Worm (Caenorhabditis elegans) whole organism, L1 larva: ENCODE measurements around the gene F39F10.5.

ENCODE experiments used
- C04F5.9 ChIP-seq: sonication (generic microtip); optimal IDR thresholded peaks from 2 replicates; lab custom pipeline; 2016; ENCODE audit warnings: missing genetic modification characterization, missing compliant biosample characterization
- C16A3.4 ChIP-seq: fragments of 150-350 bp; optimal IDR thresholded peaks from 2 replicates; lab custom pipeline; 2014; ENCODE audit warnings: missing biosample characterization, missing genetic modification characterization
- C34B4.2 ChIP-seq: sonication (generic microtip); optimal IDR thresholded peaks from 2 replicates; lab custom pipeline; 2017; ENCODE audit warnings: mild to moderate bottlenecking, missing genetic modification characterization, missing compliant biosample characterization
- aly-2 ChIP-seq: fragments of 150-350 bp; optimal IDR thresholded peaks from 2 replicates; lab custom pipeline; 2014; ENCODE audit warnings: missing biosample characterization, missing genetic modification characterization
- blmp-1 ChIP-seq: fragments of 150-350 bp; optimal IDR thresholded peaks from 2 replicates; lab custom pipeline; 2014; ENCODE audit warnings: missing biosample characterization, missing genetic modification characterization
- ceh-63 ChIP-seq: fragments of 200-800 bp; sonication (Bioruptor generic); optimal IDR thresholded peaks from 2 replicates; lab custom pipeline; 2018; ENCODE audit warnings: mild to moderate bottlenecking, missing genetic modification characterization, missing compliant biosample characterization
- ceh-8 ChIP-seq: fragments of 200-800 bp; sonication (Bioruptor generic); optimal IDR thresholded peaks from 2 replicates; lab custom pipeline; 2018; ENCODE audit warnings: mild to moderate bottlenecking, missing genetic modification characterization, moderate library complexity, missing compliant biosample characterization
- ceh-82 ChIP-seq, 3 experiments: fragments of 150-350 bp in 1 of 3; sonication (generic microtip) in 2 of 3; optimal IDR thresholded peaks; 2 replicates each; lab custom pipeline; 2014 to 2017; ENCODE audit warnings: missing biosample characterization in 3 of 3, missing genetic modification characterization in 3 of 3
- ces-1 ChIP-seq: fragments of 150-350 bp; optimal IDR thresholded peaks from 2 replicates; lab custom pipeline; 2014; ENCODE audit warnings: missing biosample characterization, missing genetic modification reagents, missing genetic modification characterization
- dpl-1 ChIP-seq, 3 experiments: fragments of 150-350 bp in 2 of 3; sonication (generic microtip) in 1 of 3; optimal IDR thresholded peaks; 2 replicates each; lab custom pipeline; 2014 to 2017; ENCODE audit warnings: missing biosample characterization in 3 of 3, missing genetic modification characterization in 3 of 3, missing genetic modification reagents in 3 of 3
- dsc-1 ChIP-seq: sonication (generic microtip); optimal IDR thresholded peaks from 2 replicates; lab custom pipeline; 2016; ENCODE audit warnings: mild to moderate bottlenecking, missing genetic modification characterization, missing compliant biosample characterization
- efl-1 ChIP-seq, 4 experiments: fragments of 150-350 bp; optimal IDR thresholded peaks in 3 of 4; peaks in 1 of 4; 1 replicate in 1 of 4; 2 replicates in 3 of 4; lab custom pipeline; 2014; ENCODE audit warnings: missing biosample characterization in 2 of 4, missing genetic modification characterization in 2 of 4, missing genetic modification reagents in 2 of 4
- efl-3 ChIP-seq: fragments of 200-800 bp; sonication (Bioruptor generic); optimal IDR thresholded peaks from 2 replicates; lab custom pipeline; 2018; ENCODE audit warnings: mild to moderate bottlenecking, missing genetic modification characterization, missing compliant biosample characterization
- egl-13 ChIP-seq: sonication (generic microtip); optimal IDR thresholded peaks from 2 replicates; lab custom pipeline; 2016; ENCODE audit warnings: missing genotype, missing genetic modification reagents, missing genetic modification characterization, missing compliant biosample characterization
- elt-3 ChIP-seq, 6 experiments: fragments of 150-350 bp in 1 of 6; sonication (generic microtip); optimal IDR thresholded peaks; 2 replicates each; lab custom pipeline; 2017 to 2018; ENCODE audit warnings: missing biosample characterization in 6 of 6, missing genetic modification characterization in 6 of 6, inconsistent platforms in 1 of 6
- ets-5 ChIP-seq: fragments of 200-800 bp; sonication (Bioruptor generic); IDR thresholded peaks from 2 replicates; pipeline ENCODE4 v1.3.6; 2022; ENCODE audit warnings: missing genetic modification characterization, missing compliant biosample characterization
- fkh-10 ChIP-seq: sonication (generic microtip); optimal IDR thresholded peaks from 2 replicates; lab custom pipeline; 2017; ENCODE audit warnings: missing biosample characterization, missing genetic modification reagents, missing genetic modification characterization
- fos-1 ChIP-seq: fragments of 150-350 bp; optimal IDR thresholded peaks from 2 replicates; lab custom pipeline; 2014; ENCODE audit warnings: missing biosample characterization, missing genetic modification characterization
- hlh-4 ChIP-seq: sonication (generic microtip); optimal IDR thresholded peaks from 2 replicates; lab custom pipeline; 2016; ENCODE audit warnings: mild to moderate bottlenecking, missing genetic modification characterization, missing compliant biosample characterization
- hpl-2 ChIP-seq: fragments of 150-350 bp; optimal IDR thresholded peaks from 2 replicates; lab custom pipeline; 2014; ENCODE audit warnings: missing biosample characterization, missing genetic modification reagents, missing genetic modification characterization
- isw-1 ChIP-seq: fragments of 200-800 bp; sonication (Bioruptor generic); IDR thresholded peaks from 2 replicates; pipeline ENCODE4 v1.3.6; 2022; ENCODE audit warnings: missing genetic modification characterization, missing compliant biosample characterization
- jun-1 ChIP-seq: fragments of 150-350 bp; optimal IDR thresholded peaks from 2 replicates; lab custom pipeline; 2014; ENCODE audit warnings: missing biosample characterization, missing genetic modification reagents, missing genetic modification characterization
- lin-13 ChIP-seq: fragments of 150-350 bp; optimal IDR thresholded peaks from 2 replicates; lab custom pipeline; 2014; ENCODE audit warnings: missing biosample characterization, missing genetic modification reagents, missing genetic modification characterization
- lin-15B ChIP-seq: fragments of 150-350 bp; sonication (generic microtip); optimal IDR thresholded peaks from 3 replicates; lab custom pipeline; 2014; ENCODE audit warnings: missing biosample characterization, missing genetic modification characterization
- lin-35 ChIP-seq, 2 experiments: fragments of 150-350 bp; optimal IDR thresholded peaks; 2 replicates each; lab custom pipeline; 2014; ENCODE audit warnings: missing biosample characterization in 2 of 2, missing genetic modification characterization in 2 of 2, missing genetic modification reagents in 2 of 2
- lir-3 ChIP-seq: sonication (generic microtip); optimal IDR thresholded peaks from 2 replicates; lab custom pipeline; 2016; ENCODE audit warnings: mild to moderate bottlenecking, missing genetic modification characterization, moderate library complexity, missing compliant biosample characterization; ENCODE audit not compliant: poor library complexity
- lsy-2 ChIP-seq, 2 experiments: fragments of 150-350 bp; optimal IDR thresholded peaks; 2 replicates each; lab custom pipeline; 2014; ENCODE audit warnings: missing biosample characterization in 2 of 2, missing genetic modification characterization in 2 of 2
- mab-9 ChIP-seq: fragments of 200-800 bp; sonication (Bioruptor generic); IDR thresholded peaks from 2 replicates; pipeline ENCODE4 v1.3.6; 2022; ENCODE audit warnings: missing genetic modification reagents, missing genetic modification characterization, missing compliant biosample characterization
- mep-1 ChIP-seq: fragments of 150-350 bp; optimal IDR thresholded peaks from 2 replicates; lab custom pipeline; 2014; ENCODE audit warnings: missing biosample characterization, missing genetic modification characterization
- nhr-71 ChIP-seq: sonication (generic microtip); optimal IDR thresholded peaks from 2 replicates; lab custom pipeline; 2016; ENCODE audit warnings: mild to moderate bottlenecking, missing genetic modification characterization, moderate library complexity, missing compliant biosample characterization
- nhr-76 ChIP-seq: sonication (generic microtip); optimal IDR thresholded peaks from 2 replicates; lab custom pipeline; 2017; ENCODE audit warnings: missing biosample characterization, missing genetic modification characterization
- nhr-77 ChIP-seq: fragments of 150-350 bp; optimal IDR thresholded peaks from 2 replicates; lab custom pipeline; 2014; ENCODE audit warnings: missing biosample characterization, missing genetic modification characterization
- nhr-84 ChIP-seq: sonication (generic microtip); optimal IDR thresholded peaks from 2 replicates; lab custom pipeline; 2017; ENCODE audit warnings: missing biosample characterization, missing genetic modification characterization
- nhr-85 ChIP-seq: sonication (generic microtip); peaks from one replicate; lab custom pipeline; 2016; ENCODE audit warnings: missing genetic modification characterization, inconsistent platforms, missing compliant biosample characterization
- nhr-90 ChIP-seq: sonication (generic microtip); optimal IDR thresholded peaks from 2 replicates; lab custom pipeline; 2016; ENCODE audit warnings: mild to moderate bottlenecking, missing genetic modification characterization, missing compliant biosample characterization; ENCODE audit not compliant: poor library complexity
- pax-3 ChIP-seq: fragments of 200-800 bp; sonication (Bioruptor generic); optimal IDR thresholded peaks from 2 replicates; lab custom pipeline; 2018; ENCODE audit warnings: mild to moderate bottlenecking, missing genetic modification characterization, moderate library complexity, missing compliant biosample characterization
- pqm-1 ChIP-seq: sonication (generic microtip); optimal IDR thresholded peaks from 3 replicates; lab custom pipeline; 2017; ENCODE audit warnings: missing biosample characterization, missing genetic modification characterization
- skn-1 ChIP-seq: fragments of 150-350 bp; optimal IDR thresholded peaks from 2 replicates; lab custom pipeline; 2014; ENCODE audit warnings: missing biosample characterization, missing genetic modification characterization
- snpc-4 ChIP-seq: fragments of 150-350 bp; optimal IDR thresholded peaks from 2 replicates; lab custom pipeline; 2014; ENCODE audit warnings: missing biosample characterization, missing genetic modification characterization
- sptf-1 ChIP-seq: fragments of 150-350 bp; optimal IDR thresholded peaks from 2 replicates; lab custom pipeline; 2014; ENCODE audit warnings: missing biosample characterization, missing genetic modification characterization
- sup-37 ChIP-seq: fragments of 200-800 bp; sonication (Bioruptor generic); optimal IDR thresholded peaks from 2 replicates; lab custom pipeline; 2018; ENCODE audit warnings: mild to moderate bottlenecking, missing genetic modification characterization, missing compliant biosample characterization
- tbx-2 ChIP-seq: sonication (generic microtip); optimal IDR thresholded peaks from 2 replicates; lab custom pipeline; 2016; ENCODE audit warnings: missing genetic modification characterization, missing compliant biosample characterization
- tlp-1 ChIP-seq: fragments of 150-350 bp; optimal IDR thresholded peaks from 2 replicates; lab custom pipeline; 2014; ENCODE audit warnings: missing biosample characterization, missing genetic modification characterization
- unc-130 ChIP-seq: fragments of 150-350 bp; optimal IDR thresholded peaks from 2 replicates; lab custom pipeline; 2017; ENCODE audit warnings: missing biosample characterization, missing genetic modification characterization, inconsistent platforms
- unc-98 ChIP-seq: fragments of 200-800 bp; sonication (Bioruptor generic); IDR thresholded peaks from 2 replicates; pipeline ENCODE4 v1.3.6; 2022; ENCODE audit warnings: missing genetic modification characterization, missing compliant biosample characterization
- xbp-1 ChIP-seq: sonication (generic microtip); optimal IDR thresholded peaks from 2 replicates; lab custom pipeline; 2016; ENCODE audit warnings: missing genetic modification characterization, missing compliant biosample characterization
- zip-4 ChIP-seq: fragments of 200-800 bp; sonication (Bioruptor generic); optimal IDR thresholded peaks from 2 replicates; lab custom pipeline; 2018; ENCODE audit warnings: mild to moderate bottlenecking, missing genetic modification characterization, moderate library complexity, missing compliant biosample characterization
- ztf-11 ChIP-seq, 2 experiments: sonication (generic microtip); optimal IDR thresholded peaks; 2 replicates each; lab custom pipeline; 2016 to 2017; ENCODE audit warnings: missing genetic modification characterization in 2 of 2, missing biosample characterization in 1 of 2, missing compliant biosample characterization in 1 of 2
- ztf-4 ChIP-seq: fragments of 150-350 bp; optimal IDR thresholded peaks from 2 replicates; lab custom pipeline; 2014; ENCODE audit warnings: missing biosample characterization, missing genetic modification characterization

F39F10.5 gene

ce11 chrX:16930333-16930621 is 16.7 kb upstream of the F39F10.5 start:
- TF ChIP-seq ceh-63 (GFP tag; lab: Kevin White, UChicago) (no peak), skn-1 (peak; percentile 58), ceh-82 (tag; optimal IDR thresholded peaks at IDR 0.05; lab: Kevin White, UChicago) (peak in 1 of 3 experiments; percentile 20)

DNA sequence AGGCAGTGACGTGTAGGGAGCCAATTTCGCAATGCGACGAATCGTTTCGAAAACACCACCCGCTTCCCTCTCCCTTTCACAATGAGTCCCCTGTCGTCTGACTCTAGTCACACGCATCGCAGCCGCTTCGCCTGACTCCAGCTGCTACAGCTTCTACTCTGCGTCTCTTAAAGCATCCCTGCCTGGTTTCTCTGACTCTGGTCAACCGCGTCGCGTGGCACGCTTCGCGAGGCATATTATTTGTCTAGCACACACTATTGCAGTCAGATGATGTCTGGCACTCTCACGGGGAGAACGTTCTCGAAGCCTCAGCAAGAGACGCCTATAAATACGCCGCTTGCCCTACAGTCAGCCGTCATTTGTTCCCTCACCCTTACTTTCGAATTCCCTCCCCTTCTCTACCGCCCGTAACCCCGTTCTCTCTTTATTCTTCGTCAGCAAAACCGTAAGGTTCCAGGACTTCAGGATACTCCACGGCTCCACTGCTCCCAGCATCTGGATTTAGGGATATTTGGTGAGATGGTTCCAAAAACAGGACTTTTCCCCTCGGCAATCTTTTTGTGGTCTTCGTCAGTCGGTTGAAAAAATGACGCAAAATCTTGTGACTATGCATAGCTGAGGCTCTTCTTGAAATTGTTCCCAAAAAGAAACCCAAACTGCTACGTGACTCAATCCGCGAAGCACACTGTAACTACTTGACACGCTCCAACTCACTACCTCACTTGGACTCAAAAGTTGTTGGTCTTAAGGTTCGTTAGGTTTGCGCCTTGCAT is 16.2 kb upstream of the F39F10.5 start:
- TF ChIP-seq mep-1 (tag; lab: Kevin White, UChicago) (peak; percentile 91), hlh-4 (tag; lab: Kevin White, UChicago) (no peak), dsc-1 (tag; lab: Kevin White, UChicago) (peak; percentile 98), hpl-2 (GFP tag; lab: Kevin White, UChicago) (peak; percentile 84), sptf-1 (no peak), efl-1 (optimal IDR thresholded peaks at IDR 0.05; lab: Kevin White, UChicago) (peak; percentile 84 to 92), efl-1 (GFP tag; optimal IDR thresholded peaks at IDR 0.05 in 1 of 2; lab: Kevin White, UChicago) (peak; percentile 60 to 96), pax-3 (tag; lab: Kevin White, UChicago) (peak; percentile 97), blmp-1 (tag; lab: Kevin White, UChicago) (peak; percentile 90), isw-1 (GFP tag; lab: Robert Waterston, UW) (peak; percentile 91), mab-9 (GFP tag; lab: Robert Waterston, UW) (peak; percentile 85), jun-1 (peak; percentile 99), fkh-10 (GFP tag; lab: Kevin White, UChicago) (peak; percentile 97), lin-15B (tag; lab: Kevin White, UChicago) (peak; percentile 33), zip-4 (GFP tag; lab: Kevin White, UChicago) (peak; percentile 97), dpl-1 (GFP tag; optimal IDR thresholded peaks at IDR 0.05; lab: Kevin White, UChicago) (peak; percentile 55 to 72 (median 68)), ces-1 (GFP tag; lab: Kevin White, UChicago) (no peak), aly-2 (tag; lab: Kevin White, UChicago) (peak; percentile 73), ceh-63 (GFP tag; lab: Kevin White, UChicago) (no peak), nhr-84 (tag; lab: Kevin White, UChicago) (no peak), lir-3 (tag; lab: Kevin White, UChicago) (peak; percentile 86), ceh-8 (GFP tag; lab: Kevin White, UChicago) (peak; percentile 92), lin-35 (GFP tag; optimal IDR thresholded peaks at IDR 0.05; lab: Kevin White, UChicago) (peak; percentile 81 to 92), nhr-71 (tag; lab: Kevin White, UChicago) (peak; percentile 100), tbx-2 (tag; lab: Kevin White, UChicago) (peak; percentile 99), nhr-76 (tag; lab: Kevin White, UChicago) (peak; percentile 89), unc-130 (tag; lab: Kevin White, UChicago) (peak; percentile 86), xbp-1 (tag; lab: Kevin White, UChicago) (peak; percentile 95), C16A3.4 (tag; lab: Kevin White, UChicago) (peak; percentile 97), efl-3 (GFP tag; lab: Kevin White, UChicago) (no peak), sup-37 (peak; percentile 88), egl-13 (tag; lab: Kevin White, UChicago) (peak; percentile 97), nhr-85 (tag; lab: Kevin White, UChicago) (peak; percentile 99), unc-98 (GFP tag; lab: Robert Waterston, UW) (peak; percentile 72; the same call in 1 of the 2 replicates), pqm-1 (tag; lab: Kevin White, UChicago) (peak; percentile 50), lin-13 (GFP tag; lab: Kevin White, UChicago) (peak; percentile 99), snpc-4 (tag; lab: Kevin White, UChicago) (peak; percentile 90), nhr-77 (tag; lab: Kevin White, UChicago) (peak; percentile 99), tlp-1 (no peak), elt-3 (tag; optimal IDR thresholded peaks at IDR 0.05; lab: Kevin White, UChicago) (peak in 3 of 6 experiments; percentile 87 to 96 (median 95)), nhr-90 (peak; percentile 97), ztf-11 (tag; optimal IDR thresholded peaks at IDR 0.05; lab: Kevin White, UChicago) (peak in 1 of 2 experiments; percentile 88), lsy-2 (tag; optimal IDR thresholded peaks at IDR 0.05; lab: Kevin White, UChicago) (peak; percentile 90 to 97), C34B4.2 (tag; lab: Kevin White, UChicago) (peak; percentile 9), fos-1 (tag; lab: Kevin White, UChicago) (peak; percentile 95), ets-5 (GFP tag; lab: Robert Waterston, UW) (no peak), C04F5.9 (tag; lab: Kevin White, UChicago) (peak; percentile 84), ztf-4 (tag; lab: Kevin White, UChicago) (peak; percentile 97)
